Fruit fly (Drosophila melanogaster) whole organism: ENCODE results near the gene dlg1.

Experiments used
- psq ChIP-seq: fragments of >200 bp; optimal IDR thresholded peaks from 2 replicates; lab custom pipeline; 2017
- usp ChIP-seq: fragments of >200 bp; optimal IDR thresholded peaks from 2 replicates; lab custom pipeline; 2017; ENCODE audit warnings: missing biosample characterization, missing genetic modification characterization, mixed read lengths

dm6 chrX:11338973-11339867 lies 30.2 kb upstream of the dlg1 start:
- no peak for TF ChIP-seq usp
- no peak for TF ChIP-seq psq (lab: Kevin White, UChicago)
